Worm (Caenorhabditis elegans) whole organism, mixed stage, embryonic: ENCODE data around the gene comt-5.

ENCODE experiments used
- bed-3 ChIP-seq: fragments of 200-800 bp; sonication (Bioruptor generic); optimal IDR thresholded peaks from 3 replicates; lab custom pipeline; 2018; ENCODE audit warnings: mild to moderate bottlenecking, missing genetic modification characterization, moderate library complexity, missing compliant biosample characterization
- blmp-1 ChIP-seq: fragments of 150-350 bp; optimal IDR thresholded peaks from 2 replicates; lab custom pipeline; 2014; ENCODE audit warnings: missing biosample characterization, missing genetic modification characterization
- ceh-43 ChIP-seq: fragments of 200-800 bp; sonication (Bioruptor generic); optimal IDR thresholded peaks from 2 replicates; lab custom pipeline; 2018; ENCODE audit warnings: mild to moderate bottlenecking, missing genetic modification characterization, moderate library complexity, missing compliant biosample characterization
- ceh-83 ChIP-seq: fragments of 200-800 bp; sonication (Bioruptor generic); optimal IDR thresholded peaks from 2 replicates; lab custom pipeline; 2018; ENCODE audit warnings: mild to moderate bottlenecking, missing genetic modification characterization, missing compliant biosample characterization
- ces-1 ChIP-seq: fragments of 150-350 bp; optimal IDR thresholded peaks from 2 replicates; lab custom pipeline; 2014; ENCODE audit warnings: missing biosample characterization, missing genetic modification reagents, missing genetic modification characterization
- cnd-1 ChIP-seq: fragments of 200-800 bp; sonication (Bioruptor generic); optimal IDR thresholded peaks from 2 replicates; lab custom pipeline; 2018; ENCODE audit warnings: mild to moderate bottlenecking, missing genetic modification characterization, missing compliant biosample characterization
- drap-1 ChIP-seq: fragments of 200-800 bp; sonication (Bioruptor generic); optimal IDR thresholded peaks from 3 replicates; lab custom pipeline; 2018; ENCODE audit warnings: mild to moderate bottlenecking, missing genetic modification characterization, missing compliant biosample characterization
- elt-1 ChIP-seq: sonication (generic microtip); optimal IDR thresholded peaks from 2 replicates; lab custom pipeline; 2017; ENCODE audit warnings: missing genetic modification characterization, mild to moderate bottlenecking, missing compliant biosample characterization, antibody characterized with exemption, moderate library complexity, borderline replicate concordance; ENCODE audit not compliant: insufficient read depth
- elt-3 ChIP-seq: fragments of 150-350 bp; optimal IDR thresholded peaks from 2 replicates; lab custom pipeline; 2014; ENCODE audit warnings: missing biosample characterization, missing genetic modification characterization
- flh-1 ChIP-seq: fragments of 200-800 bp; sonication (Bioruptor generic); optimal IDR thresholded peaks from 2 replicates; lab custom pipeline; 2018; ENCODE audit warnings: mild to moderate bottlenecking, missing genetic modification characterization, moderate library complexity, missing compliant biosample characterization
- ham-2 ChIP-seq: fragments of 200-800 bp; sonication (Bioruptor generic); optimal IDR thresholded peaks from 2 replicates; lab custom pipeline; 2018; ENCODE audit warnings: mild to moderate bottlenecking, missing genetic modification characterization, missing compliant biosample characterization
- hlh-1 ChIP-seq: fragments of 150-350 bp; optimal IDR thresholded peaks from 2 replicates; lab custom pipeline; 2014; ENCODE audit warnings: missing biosample characterization, missing genetic modification reagents, missing genetic modification characterization
- lin-32 ChIP-seq: fragments of 200-800 bp; sonication (Bioruptor generic); optimal IDR thresholded peaks from 2 replicates; lab custom pipeline; 2018; ENCODE audit warnings: mild to moderate bottlenecking, missing genetic modification characterization, missing compliant biosample characterization
- lsy-2 ChIP-seq: fragments of 150-350 bp; optimal IDR thresholded peaks from 2 replicates; lab custom pipeline; 2014; ENCODE audit warnings: missing biosample characterization, missing genetic modification characterization
- mab-5 ChIP-seq: fragments of 150-350 bp; optimal IDR thresholded peaks from 2 replicates; lab custom pipeline; 2014; ENCODE audit warnings: missing biosample characterization, missing genetic modification characterization
- mep-1 ChIP-seq: fragments of 150-350 bp; optimal IDR thresholded peaks from 2 replicates; lab custom pipeline; 2017; ENCODE audit warnings: missing biosample characterization, missing genetic modification reagents, missing genetic modification characterization, inconsistent platforms
- mls-2 ChIP-seq: sonication (generic microtip); optimal IDR thresholded peaks from 2 replicates; lab custom pipeline; 2016; ENCODE audit warnings: mild to moderate bottlenecking, missing genetic modification characterization, moderate library complexity, missing compliant biosample characterization
- nhr-12 ChIP-seq: fragments of 150-350 bp; optimal IDR thresholded peaks from 2 replicates; lab custom pipeline; 2014; ENCODE audit warnings: missing biosample characterization, missing genetic modification characterization
- nhr-237 ChIP-seq: fragments of 150-350 bp; optimal IDR thresholded peaks from 2 replicates; lab custom pipeline; 2014; ENCODE audit warnings: missing biosample characterization, missing genetic modification characterization
- nhr-28 ChIP-seq: fragments of 150-350 bp; optimal IDR thresholded peaks from 2 replicates; lab custom pipeline; 2014; ENCODE audit warnings: missing biosample characterization, missing genetic modification characterization
- nhr-76 ChIP-seq: sonication (generic microtip); optimal IDR thresholded peaks from 2 replicates; lab custom pipeline; 2017; ENCODE audit warnings: missing biosample characterization, missing genetic modification characterization
- pha-4 ChIP-seq: fragments of 150-350 bp; optimal IDR thresholded peaks from 2 replicates; lab custom pipeline; 2018; ENCODE audit warnings: missing biosample characterization, missing genetic modification reagents, missing genetic modification characterization
- sem-2 ChIP-seq: fragments of 200-800 bp; sonication (Bioruptor generic); optimal IDR thresholded peaks from 2 replicates; lab custom pipeline; 2018; ENCODE audit warnings: mild to moderate bottlenecking, missing genetic modification characterization, missing compliant biosample characterization
- snpc-4 ChIP-seq: fragments of 150-350 bp; optimal IDR thresholded peaks from 2 replicates; lab custom pipeline; 2014; ENCODE audit warnings: missing biosample characterization, missing genetic modification characterization
- tbx-8 ChIP-seq: fragments of 200-800 bp; sonication (Bioruptor generic); optimal IDR thresholded peaks from 2 replicates; lab custom pipeline; 2018; ENCODE audit warnings: mild to moderate bottlenecking, missing genetic modification characterization, moderate library complexity, missing compliant biosample characterization
- unc-120 ChIP-seq: sonication (generic microtip); optimal IDR thresholded peaks from 2 replicates; lab custom pipeline; 2017; ENCODE audit warnings: missing genetic modification characterization, missing compliant biosample characterization; ENCODE audit not compliant: poor library complexity, severe bottlenecking
- ztf-11 ChIP-seq: fragments of 150-350 bp; optimal IDR thresholded peaks from 2 replicates; lab custom pipeline; 2014; ENCODE audit warnings: missing biosample characterization, missing genetic modification characterization

The comt-5 gene

ce11 chrV:2055765-2056504, 2.5 kb upstream of the comt-5 start:
- TF ChIP-seq ceh-43 (GFP tag; lab: Kevin White, UChicago) (no peak), lin-32 (no peak), nhr-28 (no peak), mls-2 (tag; lab: Kevin White, UChicago) (no peak), unc-120 (no peak), bed-3 (no peak)

ce11 chrV:2054254-2054653, 845 bp upstream of the comt-5 start:
- TF ChIP-seq nhr-76 (tag; lab: Kevin White, UChicago) (no peak), elt-3 (tag; lab: Kevin White, UChicago) (no peak), lin-32 (no peak), lsy-2 (tag; lab: Kevin White, UChicago) (no peak), blmp-1 (tag; lab: Kevin White, UChicago) (no peak), snpc-4 (tag; lab: Kevin White, UChicago) (no peak), ztf-11 (tag; lab: Kevin White, UChicago) (no peak), bed-3 (no peak), nhr-28 (no peak), ces-1 (GFP tag; lab: Kevin White, UChicago) (no peak), nhr-12 (tag; lab: Kevin White, UChicago) (no peak), elt-1 (no peak), mab-5 (no peak)
- TF ChIP-seq, all 35 proteins: peak for 0

DNA sequence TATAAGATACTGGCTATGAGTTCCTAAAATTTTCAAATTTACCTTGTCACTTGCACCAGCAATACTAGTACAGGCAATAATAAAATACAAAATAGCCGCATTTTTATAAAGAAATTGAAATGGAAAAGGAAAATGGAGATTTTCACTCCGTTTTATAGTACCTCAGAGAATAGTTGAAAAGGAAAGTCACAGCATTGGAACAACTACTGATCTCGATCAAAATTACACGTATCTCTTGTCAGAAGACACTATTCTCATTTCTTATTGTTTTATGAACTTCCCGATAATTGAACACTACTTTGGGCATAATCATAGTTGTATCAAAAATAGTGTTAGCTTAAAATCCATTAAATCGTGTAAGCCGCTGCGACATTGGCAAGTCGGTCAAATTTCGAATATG, 1.9 kb downstream of the comt-5 start, which contains the start of gene Y40B10A.11:
Y40B10A.11 (minus strand) TSS at position 101 of the 400 bp plus-strand sequence.
- no peak for TF ChIP-seq lin-32
- no peak for TF ChIP-seq tbx-8 (GFP tag; lab: Kevin White, UChicago)
- TF ChIP-seq nhr-28: no peak
- no peak for TF ChIP-seq ceh-83
- TF ChIP-seq ces-1 (GFP tag; lab: Kevin White, UChicago): no peak
- no peak for TF ChIP-seq hlh-1 (tag; lab: Kevin White, UChicago)
- TF ChIP-seq snpc-4 (tag; lab: Kevin White, UChicago): no peak
- TF ChIP-seq ztf-11 (tag; lab: Kevin White, UChicago): no peak
- TF ChIP-seq sem-2: no peak
- TF ChIP-seq mep-1: no peak
- TF ChIP-seq flh-1: no peak
- TF ChIP-seq ceh-43 (GFP tag; lab: Kevin White, UChicago): no peak
- no peak for TF ChIP-seq lsy-2 (tag; lab: Kevin White, UChicago)
- TF ChIP-seq nhr-237 (tag; lab: Kevin White, UChicago): no peak
- no peak for TF ChIP-seq bed-3
- TF ChIP-seq blmp-1 (tag; lab: Kevin White, UChicago): no peak
- TF ChIP-seq ham-2: no peak
- no peak for TF ChIP-seq mab-5
- TF ChIP-seq nhr-76 (tag; lab: Kevin White, UChicago): no peak
- no peak for TF ChIP-seq cnd-1 (tag; lab: Kevin White, UChicago)

- no peak for TF ChIP-seq elt-3 (tag; lab: Kevin White, UChicago)
- TF ChIP-seq mls-2 (tag; lab: Kevin White, UChicago): no peak
- TF ChIP-seq nhr-12 (tag; lab: Kevin White, UChicago): no peak
These were observed 2.6 kb downstream of the comt-5 start for ce11 chrV:2050790-2051189.

DNA sequence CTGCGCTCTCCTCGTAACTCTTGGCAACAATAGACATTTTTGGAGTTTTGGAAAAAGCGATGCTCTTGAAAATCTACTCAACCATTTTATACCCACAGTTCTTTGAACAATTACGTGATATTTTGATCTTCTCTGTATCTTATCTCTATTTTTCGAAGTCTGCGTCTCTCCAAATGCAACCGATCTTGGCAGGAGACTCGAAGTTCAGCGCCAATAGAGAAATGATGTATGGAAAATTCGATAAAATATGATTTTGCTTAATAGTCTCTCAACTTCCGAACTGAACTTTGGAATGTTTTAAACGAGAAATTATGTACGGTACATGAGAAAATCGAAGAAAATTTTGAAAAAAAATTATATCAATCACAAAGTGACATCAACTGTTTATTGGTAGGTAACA, 3.3 kb downstream of the comt-5 start, which contains the start of gene comt-4:
comt-4 (minus strand) TSS at position 50 of the 400 bp plus-strand sequence.
- TF ChIP-seq ztf-11 (tag; lab: Kevin White, UChicago): no peak
- TF ChIP-seq drap-1 (GFP tag; lab: Kevin White, UChicago): no peak
- TF ChIP-seq hlh-1 (tag; lab: Kevin White, UChicago): no peak
- no peak for TF ChIP-seq ceh-83
- no peak for TF ChIP-seq pha-4 (tag; lab: Kevin White, UChicago)
- no peak for TF ChIP-seq ceh-43 (GFP tag; lab: Kevin White, UChicago)
- TF ChIP-seq lin-32: no peak
- no peak for TF ChIP-seq ham-2

DNA sequence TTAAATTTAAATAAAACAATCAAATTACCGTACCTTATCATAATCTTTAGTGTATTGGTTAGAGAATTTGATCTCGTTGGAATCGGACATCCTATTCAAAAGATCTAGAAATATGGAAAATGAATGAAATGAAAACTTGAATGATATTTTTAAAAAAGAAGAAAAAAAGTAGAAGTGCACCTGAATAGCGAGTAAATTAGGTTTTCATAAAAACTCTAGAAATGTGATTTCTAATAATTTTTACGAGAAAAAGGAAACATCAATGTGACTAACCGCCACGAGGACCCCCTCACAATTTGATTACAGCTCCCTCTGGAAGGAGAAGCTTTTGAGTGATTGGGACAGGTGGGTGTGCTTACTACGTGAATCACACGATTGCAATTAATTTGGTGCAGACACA, 7.5 kb downstream of the comt-5 start, which contains the start of gene Y40B10A.5:
Y40B10A.5 (minus strand) TSS at position 101 of the 400 bp plus-strand sequence.
- TF ChIP-seq unc-120 (no peak), ztf-11 (tag; lab: Kevin White, UChicago) (no peak), mep-1 (no peak), drap-1 (GFP tag; lab: Kevin White, UChicago) (no peak)
- TF ChIP-seq, all 35 proteins: peak for 0
